Fruit fly (Drosophila melanogaster): ENCODE measurements around the gene CG3402.

Gene CG3402

DNA sequence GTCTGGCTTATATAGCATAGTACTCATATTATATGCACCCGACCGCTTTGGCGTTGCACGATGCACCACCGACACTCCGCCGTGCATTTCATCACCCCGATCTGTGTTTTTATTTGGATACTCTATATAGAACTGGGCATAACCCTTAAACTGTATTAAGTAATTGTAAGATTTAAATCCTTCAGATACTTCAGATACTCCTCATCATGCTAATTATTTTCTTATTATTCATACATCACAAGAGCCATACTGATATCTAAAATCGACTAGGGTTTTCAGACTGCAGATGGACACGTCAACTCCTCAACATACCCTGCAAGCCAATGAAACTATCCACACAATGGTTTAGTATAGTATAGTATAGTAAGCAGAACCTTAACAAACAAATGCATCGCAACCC, 29.1 kb downstream of the CG3402 start (continued):
- TF ChIP-seq Xbp1 (GFP tag; optimal IDR thresholded peaks at IDR 0.05), result no peak
- no peak for TF ChIP-seq salm (tag; optimal IDR thresholded peaks at IDR 0.05)
- TF ChIP-seq CG11085 (GFP tag; IDR thresholded peaks at IDR 0.05), result no peak
- TF ChIP-seq CG7987 (GFP tag; optimal IDR thresholded peaks at IDR 0.05), result no peak
- TF ChIP-seq CG11247 (GFP tag; IDR thresholded peaks at IDR 0.05), result no peak
- TF ChIP-seq CG43689 (GFP tag; IDR thresholded peaks at IDR 0.05), result no peak
- no peak for TF ChIP-seq CG9817 (tag; optimal IDR thresholded peaks at IDR 0.05)
- TF ChIP-seq CG18619 (GFP tag; optimal IDR thresholded peaks at IDR 0.05), result no peak
- no peak for TF ChIP-seq Myb (GFP tag; optimal IDR thresholded peaks at IDR 0.05)
- no peak for TF ChIP-seq CG10462 (GFP tag; optimal IDR thresholded peaks at IDR 0.05)
- TF ChIP-seq sisA (GFP tag; IDR thresholded peaks at IDR 0.05), result no peak
- no peak for TF ChIP-seq CG6813 (GFP tag; optimal IDR thresholded peaks at IDR 0.05)
- TF ChIP-seq sim (GFP tag; IDR thresholded peaks at IDR 0.05), result no peak
- TF ChIP-seq CG10565 (GFP tag; optimal IDR thresholded peaks at IDR 0.05), result no peak
- no peak for TF ChIP-seq prd (optimal IDR thresholded peaks at IDR 0.05)
- no peak for TF ChIP-seq prd (GFP tag; IDR thresholded peaks at IDR 0.05)
- TF ChIP-seq sna (GFP tag; IDR thresholded peaks at IDR 0.05; ENCODE audit: partially characterized antibody), result no peak
- TF ChIP-seq CG9727 (GFP tag; optimal IDR thresholded peaks at IDR 0.05), result no peak
- no peak for TF ChIP-seq pita (GFP tag; optimal IDR thresholded peaks at IDR 0.05)
- TF ChIP-seq CG3847 (GFP tag; IDR thresholded peaks at IDR 0.05), result no peak
- TF ChIP-seq row (GFP tag; IDR thresholded peaks at IDR 0.05), result peak; percentile 31; the same call in 2 of the 3 replicates
- TF ChIP-seq CG11093 (GFP tag; IDR thresholded peaks at IDR 0.05), result no peak
- no peak for TF ChIP-seq cwo (GFP tag; optimal IDR thresholded peaks at IDR 0.05)
- no peak for TF ChIP-seq PHDP (tag; optimal IDR thresholded peaks at IDR 0.05)
- TF ChIP-seq CG17829 (tag; optimal IDR thresholded peaks at IDR 0.05), result peak; percentile 39
- no peak for TF ChIP-seq Chrac-16 (GFP tag; optimal IDR thresholded peaks at IDR 0.05)

DNA sequence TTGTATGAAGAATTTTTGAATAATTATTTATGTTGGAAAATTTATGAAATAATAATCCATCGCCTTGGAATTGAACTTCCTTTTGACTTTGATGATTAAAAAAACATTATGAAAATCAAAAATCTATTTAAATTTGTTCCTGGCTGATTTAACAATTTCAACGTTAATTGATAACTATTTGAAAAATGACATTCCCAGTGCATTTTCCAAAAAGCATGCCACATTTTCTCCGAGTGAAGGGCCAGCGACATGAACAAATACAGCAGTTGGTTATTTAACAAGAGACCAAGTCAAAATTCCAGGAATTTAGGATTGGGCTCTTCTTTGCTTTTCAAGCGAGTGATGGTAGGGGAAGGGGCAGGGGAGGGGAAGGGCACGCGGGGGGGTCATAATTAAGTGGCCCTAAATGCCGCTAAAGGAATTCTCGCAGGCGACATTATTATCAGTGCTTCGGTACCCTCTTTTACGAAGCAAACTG, 30.3 kb downstream of the CG3402 start:
- TF ChIP-seq CG2678 (tag; optimal IDR thresholded peaks at IDR 0.05) (peak; percentile 46), CG9215 (GFP tag; IDR thresholded peaks at IDR 0.05) (peak; percentile 7; the same call in 1 of the 2 replicates), CG12391 (tag; optimal IDR thresholded peaks at IDR 0.05) (peak; percentile 76), NfI (GFP tag; optimal IDR thresholded peaks at IDR 0.05) (no peak), D (optimal IDR thresholded peaks at IDR 0.05) (no peak), D (GFP tag; optimal IDR thresholded peaks at IDR 0.05) (peak; percentile 69), pum (GFP tag; optimal IDR thresholded peaks at IDR 0.05) (peak; percentile 9), CG14710 (tag; optimal IDR thresholded peaks at IDR 0.05) (peak; percentile 85), CG15601 (tag; optimal IDR thresholded peaks at IDR 0.05) (peak; percentile 73), CG9817 (tag; optimal IDR thresholded peaks at IDR 0.05) (no peak), gsb-n (tag; optimal IDR thresholded peaks at IDR 0.05) (peak; percentile 65), fu2 (GFP tag; optimal IDR thresholded peaks at IDR 0.05) (no peak), CG13894 (tag; optimal IDR thresholded peaks at IDR 0.05) (no peak), CG18764 (GFP tag; optimal IDR thresholded peaks at IDR 0.05) (peak; percentile 27), CG16779 (GFP tag; IDR thresholded peaks at IDR 0.05) (no peak), CG2129 (GFP tag; IDR thresholded peaks at IDR 0.05; ENCODE audit: partially characterized antibody) (no peak), Chrac-16 (GFP tag; optimal IDR thresholded peaks at IDR 0.05) (peak; percentile 45), Vsx1 (GFP tag; optimal IDR thresholded peaks at IDR 0.05) (peak; percentile 6), H15 (GFP tag; IDR thresholded peaks at IDR 0.05) (0 out of 3 replicates have a peak, but pooled peaks have one; percentile 23), Opbp (GFP tag; IDR thresholded peaks at IDR 0.05; ENCODE audit: partially characterized antibody) (no peak), CG6272 (GFP tag; IDR thresholded peaks at IDR 0.05) (no peak), ind (GFP tag; optimal IDR thresholded peaks at IDR 0.05) (no peak), CG4404 (GFP tag; IDR thresholded peaks at IDR 0.05) (peak; percentile 61), toy (GFP tag; IDR thresholded peaks at IDR 0.05) (no peak), CG17359 (tag; optimal IDR thresholded peaks at IDR 0.05) (peak; percentile 45), CG8478 (optimal IDR thresholded peaks at IDR 0.05) (no peak), CoRest (tag; optimal IDR thresholded peaks at IDR 0.05) (peak; percentile 66), nerfin-2 (GFP tag; IDR thresholded peaks at IDR 0.05; ENCODE audit: partially characterized antibody) (no peak)

Data from whole organism, embryonic.